Fruit fly (Drosophila melanogaster) whole organism, pupa: ENCODE measurements around the gene Regnase-1.

Source experiments
- CG34367 ChIP-seq: fragments of 200-800 bp; sonication (Bioruptor generic); optimal IDR thresholded peaks from 2 replicates; lab custom pipeline; 2018; ENCODE audit warnings: missing biosample characterization, mild to moderate bottlenecking, missing genetic modification characterization
- CG4496 ChIP-seq: fragments of 200-800 bp; sonication (Bioruptor generic); IDR thresholded peaks from 3 replicates; pipeline ENCODE4 v1.3.6; 2022; ENCODE audit warnings: missing biosample characterization, missing genetic modification characterization
- CG8159 ChIP-seq: fragments of 200-800 bp; sonication (Bioruptor generic); optimal IDR thresholded peaks from 3 replicates; lab custom pipeline; 2018; ENCODE audit warnings: missing biosample characterization, mild to moderate bottlenecking, missing genetic modification characterization, moderate library complexity
- CG9948 ChIP-seq: fragments of 200-800 bp; sonication (Bioruptor generic); optimal IDR thresholded peaks from 2 replicates; lab custom pipeline; 2018; ENCODE audit warnings: missing biosample characterization, mild to moderate bottlenecking, missing genetic modification characterization, moderate library complexity
- Snoo ChIP-seq: fragments of 200-800 bp; sonication (Bioruptor generic); optimal IDR thresholded peaks from 3 replicates; lab custom pipeline; 2017; ENCODE audit warnings: missing biosample characterization, mild to moderate bottlenecking, missing genetic modification characterization, inconsistent platforms
- gl ChIP-seq: fragments of 200-800 bp; sonication (Bioruptor generic); optimal IDR thresholded peaks from 2 replicates; lab custom pipeline; 2018; ENCODE audit warnings: missing biosample characterization, mild to moderate bottlenecking, missing genetic modification characterization

- no peak for TF ChIP-seq CG8159 (tag; lab: Kevin White, UChicago)
- TF ChIP-seq gl (tag; lab: Kevin White, UChicago): no peak
- no peak for TF ChIP-seq Snoo (tag; lab: Kevin White, UChicago)
- TF ChIP-seq CG34367: no peak
- no peak for TF ChIP-seq CG9948 (tag; lab: Kevin White, UChicago)
- no peak for TF ChIP-seq CG4496 (GFP tag; lab: Robert Waterston, UW)
These were observed 44.3 kb upstream of the Regnase-1 start for dm6 chr3R:20080205-20080604.
